Worm (Caenorhabditis elegans): ENCODE measurements around the gene col-37.

The col-37 gene

ce11 chrV:12198545-12198944, 31.0 kb upstream of the col-37 start, which contains the start of gene lon-3:
Gene lon-3, minus strand, starts transcription at chrV:12198645.
- TF ChIP-seq skn-1 (tag; optimal IDR thresholded peaks at IDR 0.05) (no peak), nhr-25 (tag; optimal IDR thresholded peaks at IDR 0.05) (no peak), nhr-129 (tag; optimal IDR thresholded peaks at IDR 0.05) (no peak), lin-11 (tag; optimal IDR thresholded peaks at IDR 0.05) (no peak), sem-4 (tag; optimal IDR thresholded peaks at IDR 0.05) (no peak), fos-1 (tag; optimal IDR thresholded peaks at IDR 0.05) (no peak), dmd-4 (tag; optimal IDR thresholded peaks at IDR 0.05) (no peak)

- TF ChIP-seq ztf-1 (GFP tag; conservative IDR thresholded peaks at IDR 0.05) (0 out of 2 replicates have a peak, but pooled peaks have one; percentile 44), unc-62 (GFP tag; optimal IDR thresholded peaks at IDR 0.05) (no peak), crh-2 (tag; optimal IDR thresholded peaks at IDR 0.05) (no peak)
These were observed 30.2 kb upstream of the col-37 start for ce11 chrV:12197748-12198147.

- TF ChIP-seq lin-11 (tag; optimal IDR thresholded peaks at IDR 0.05), result no peak
- peak; percentile 18 for TF ChIP-seq nhr-129 (tag; optimal IDR thresholded peaks at IDR 0.05)
These were observed 29.1 kb upstream of the col-37 start for ce11 chrV:12196659-12197058.

- TF ChIP-seq ceh-82 (tag; optimal IDR thresholded peaks at IDR 0.05), result no peak
- no peak for TF ChIP-seq mbf-1 (tag; optimal IDR thresholded peaks at IDR 0.05)
- no peak for TF ChIP-seq ztf-1 (GFP tag; conservative IDR thresholded peaks at IDR 0.05)
- no peak for TF ChIP-seq ztf-11 (tag; optimal IDR thresholded peaks at IDR 0.05)
- TF ChIP-seq F13H6.1 (tag; optimal IDR thresholded peaks at IDR 0.05), result no peak
- no peak for TF ChIP-seq fos-1 (tag; optimal IDR thresholded peaks at IDR 0.05)
- no peak for TF ChIP-seq egl-27 (tag; optimal IDR thresholded peaks at IDR 0.05)
These were observed 28.3 kb upstream of the col-37 start, which contains the start of gene ZK836.3 for ce11 chrV:12195845-12196244. Gene ZK836.3, minus strand, starts transcription at chrV:12195945.

ce11 chrV:12194275-12194674, 26.7 kb upstream of the col-37 start, which contains the start of gene ogdh-2:
Gene ogdh-2, plus strand, starts transcription at chrV:12194507.
- peak; percentile 6 for TF ChIP-seq nhr-21 (tag; optimal IDR thresholded peaks at IDR 0.05)
- TF ChIP-seq ceh-16 (tag; optimal IDR thresholded peaks at IDR 0.05), result peak; percentile 39
- TF ChIP-seq alr-1 (tag; optimal IDR thresholded peaks at IDR 0.05), result no peak
- TF ChIP-seq mdl-1 (tag; optimal IDR thresholded peaks at IDR 0.05), result no peak
- no peak for TF ChIP-seq ZK546.5 (tag; optimal IDR thresholded peaks at IDR 0.05)
- TF ChIP-seq sma-3 (GFP tag; optimal IDR thresholded peaks at IDR 0.05), result peak; percentile 48
- no peak for TF ChIP-seq dmd-4 (tag; optimal IDR thresholded peaks at IDR 0.05)
- TF ChIP-seq nhr-77 (tag; optimal IDR thresholded peaks at IDR 0.05), result no peak
- no peak for TF ChIP-seq blmp-1 (tag; optimal IDR thresholded peaks at IDR 0.05; ENCODE audit: insufficient read depth)
- TF ChIP-seq mbf-1 (tag; optimal IDR thresholded peaks at IDR 0.05), result no peak
- TF ChIP-seq lsy-2 (tag; optimal IDR thresholded peaks at IDR 0.05), result peak in 1 of 2 experiments; percentile 13
- TF ChIP-seq fos-1 (tag; optimal IDR thresholded peaks at IDR 0.05), result peak; percentile 10
- TF ChIP-seq nhr-25 (tag; optimal IDR thresholded peaks at IDR 0.05), result peak; percentile 40

ce11 chrV:12192129-12192528, 24.6 kb upstream of the col-37 start, which contains the start of gene rnp-1:
Gene rnp-1, plus strand, starts transcription at chrV:12192273.
- TF ChIP-seq ztf-11 (tag; optimal IDR thresholded peaks at IDR 0.05), result no peak
- no peak for TF ChIP-seq nhr-6 (tag; optimal IDR thresholded peaks at IDR 0.05)
- no peak for TF ChIP-seq nhr-25 (tag; optimal IDR thresholded peaks at IDR 0.05)
- TF ChIP-seq skn-1 (tag; optimal IDR thresholded peaks at IDR 0.05), result no peak
- no peak for TF ChIP-seq gmeb-1 (tag; optimal IDR thresholded peaks at IDR 0.05)
- no peak for TF ChIP-seq lin-39 (tag; optimal IDR thresholded peaks at IDR 0.05)
- no peak for TF ChIP-seq aly-2 (tag; optimal IDR thresholded peaks at IDR 0.05)
- TF ChIP-seq ceh-82 (tag; optimal IDR thresholded peaks at IDR 0.05), result no peak
- no peak for TF ChIP-seq Y55F3AM.14 (GFP tag; optimal IDR thresholded peaks at IDR 0.05)
- no peak for TF ChIP-seq ceh-16 (tag; optimal IDR thresholded peaks at IDR 0.05)
- no peak for TF ChIP-seq peb-1 (tag; optimal IDR thresholded peaks at IDR 0.05)
- no peak for TF ChIP-seq nhr-237 (tag; optimal IDR thresholded peaks at IDR 0.05)
- TF ChIP-seq snpc-4 (tag; optimal IDR thresholded peaks at IDR 0.05), result no peak
- TF ChIP-seq nhr-21 (tag; optimal IDR thresholded peaks at IDR 0.05), result no peak
- TF ChIP-seq ZK546.5 (tag; optimal IDR thresholded peaks at IDR 0.05), result no peak
